Fruit fly (Drosophila melanogaster) whole organism, embryonic: ENCODE results near the gene CG11710.

ENCODE experiments used
- ATbp ChIP-seq: fragments of 200-800 bp; sonication (Bioruptor generic); optimal IDR thresholded peaks from 2 replicates; lab custom pipeline; 2017; ENCODE audit warnings: missing biosample characterization, mild to moderate bottlenecking, missing genetic modification characterization, missing genetic modification reagents
- Awh ChIP-seq: fragments of 200-800 bp; sonication (Bioruptor generic); IDR thresholded peaks from 2 replicates; pipeline ENCODE4, ENCODE4 v1.3.6; 2022; ENCODE audit warnings: missing biosample characterization, missing genetic modification characterization
- C15 ChIP-seq: fragments of 200-800 bp; sonication (Bioruptor generic); IDR thresholded peaks from 3 replicates; pipeline ENCODE4 v1.3.6; 2022; ENCODE audit warnings: missing biosample characterization, missing genetic modification characterization
- CG11456 ChIP-seq: fragments of 200-800 bp; sonication (Bioruptor generic); IDR thresholded peaks from 3 replicates; pipeline ENCODE4 v1.3.6; 2022; ENCODE audit warnings: missing biosample characterization, missing genetic modification characterization
- CG11695 ChIP-seq: fragments of 200-800 bp; sonication (Bioruptor generic); IDR thresholded peaks from 3 replicates; pipeline ENCODE4 v1.3.6; 2022; ENCODE audit warnings: missing biosample characterization, missing genetic modification characterization
- CG1233 ChIP-seq: fragments of 200-800 bp; sonication (Bioruptor generic); optimal IDR thresholded peaks from 4 replicates; lab custom pipeline; 2018; ENCODE audit warnings: missing biosample characterization, mild to moderate bottlenecking, missing genetic modification characterization
- CG15601 ChIP-seq: fragments of 200-800 bp; sonication (Bioruptor generic); optimal IDR thresholded peaks from 3 replicates; lab custom pipeline; 2019; ENCODE audit warnings: missing biosample characterization, mild to moderate bottlenecking, missing genetic modification characterization, moderate library complexity
- CG17568 ChIP-seq: fragments of 200-800 bp; sonication (Bioruptor generic); optimal IDR thresholded peaks from 2 replicates; lab custom pipeline; 2018; ENCODE audit warnings: missing biosample characterization, mild to moderate bottlenecking, missing genetic modification characterization, moderate library complexity
- CG3163 ChIP-seq: fragments of 200-800 bp; sonication (Bioruptor generic); optimal IDR thresholded peaks from 3 replicates; lab custom pipeline; 2016; ENCODE audit warnings: missing biosample characterization, missing genetic modification characterization
- CG3995 ChIP-seq: fragments of 200-800 bp; sonication (Bioruptor generic); optimal IDR thresholded peaks from 3 replicates; lab custom pipeline; 2016; ENCODE audit warnings: missing biosample characterization, missing genetic modification characterization
- CG4328 ChIP-seq: fragments of 200-800 bp; sonication (Bioruptor generic); optimal IDR thresholded peaks from 3 replicates; lab custom pipeline; 2017; ENCODE audit warnings: missing biosample characterization, missing genetic modification reagents, missing genetic modification characterization
- CG4617 ChIP-seq: fragments of 200-800 bp; sonication (Bioruptor generic); optimal IDR thresholded peaks from 3 replicates; lab custom pipeline; 2016; ENCODE audit warnings: missing biosample characterization, missing genetic modification characterization, borderline replicate concordance
- CG7357 ChIP-seq: fragments of 200-800 bp; sonication (Bioruptor generic); IDR thresholded peaks from 3 replicates; pipeline ENCODE4 v1.3.6; 2022; ENCODE audit warnings: missing biosample characterization, missing genetic modification characterization
- CG7745 ChIP-seq: fragments of 200-800 bp; sonication (Bioruptor generic); optimal IDR thresholded peaks from 2 replicates; lab custom pipeline; 2018; ENCODE audit warnings: missing biosample characterization, mild to moderate bottlenecking, missing genetic modification characterization, moderate library complexity
- CG9609 ChIP-seq: fragments of 200-800 bp; sonication (Bioruptor generic); optimal IDR thresholded peaks from 3 replicates; lab custom pipeline; 2016; ENCODE audit warnings: missing biosample characterization, missing genetic modification characterization
- CG9876 ChIP-seq: fragments of 200-800 bp; sonication (Bioruptor generic); optimal IDR thresholded peaks from 2 replicates; lab custom pipeline; 2016; ENCODE audit warnings: missing biosample characterization, missing genetic modification characterization
- CG9932 ChIP-seq: fragments of 200-800 bp; sonication (Bioruptor generic); IDR thresholded peaks from 2 replicates; pipeline ENCODE4 v1.3.6; 2022; ENCODE audit warnings: missing biosample characterization, missing genetic modification characterization
- D19A ChIP-seq: fragments of 200-800 bp; optimal IDR thresholded peaks from 3 replicates; lab custom pipeline; 2019; ENCODE audit warnings: missing biosample characterization, mild to moderate bottlenecking, missing genetic modification characterization, moderate library complexity
- D19B ChIP-seq: fragments of 200-800 bp; sonication (Bioruptor generic); optimal IDR thresholded peaks from 2 replicates; lab custom pipeline; 2017; ENCODE audit warnings: missing biosample characterization, mild to moderate bottlenecking, missing genetic modification characterization
- HLH54F ChIP-seq: fragments of 200-800 bp; sonication (Bioruptor generic); optimal IDR thresholded peaks from 3 replicates; lab custom pipeline; 2016; ENCODE audit warnings: missing biosample characterization, missing genetic modification characterization
- Hsf ChIP-seq: fragments of 200-800 bp; sonication (Bioruptor generic); optimal IDR thresholded peaks from 3 replicates; lab custom pipeline; 2016; ENCODE audit warnings: missing biosample characterization, missing genetic modification characterization
- MESR4 ChIP-seq: fragments of 200-800 bp; sonication (Bioruptor generic); optimal IDR thresholded peaks from 2 replicates; lab custom pipeline; 2018; ENCODE audit warnings: missing biosample characterization, mild to moderate bottlenecking, missing genetic modification characterization, moderate library complexity
- Neu2 ChIP-seq: fragments of 200-800 bp; sonication (Bioruptor generic); optimal IDR thresholded peaks from 3 replicates; lab custom pipeline; 2016; ENCODE audit warnings: missing biosample characterization, missing genetic modification characterization, borderline replicate concordance
- Opbp ChIP-seq: fragments of 200-800 bp; sonication (Bioruptor generic); IDR thresholded peaks from 3 replicates; pipeline ENCODE4 v1.3.6; 2022; ENCODE audit warnings: missing biosample characterization, missing genetic modification characterization; ENCODE audit not compliant: partially characterized antibody
- TFAM ChIP-seq: fragments of 200-800 bp; sonication (Bioruptor generic); optimal IDR thresholded peaks from 2 replicates; lab custom pipeline; 2017; ENCODE audit warnings: missing biosample characterization, missing genetic modification characterization, inconsistent platforms
- ab ChIP-seq: fragments of 200-800 bp; sonication (Bioruptor generic); optimal IDR thresholded peaks from 2 replicates; lab custom pipeline; 2016; ENCODE audit warnings: missing biosample characterization, missing genetic modification characterization
- abd-A ChIP-seq: fragments of 200-800 bp; sonication (Bioruptor generic); optimal IDR thresholded peaks from 3 replicates; lab custom pipeline; 2019; ENCODE audit warnings: missing biosample characterization, mild to moderate bottlenecking, missing genetic modification characterization, moderate library complexity
- al ChIP-seq: fragments of 200-800 bp; sonication (Bioruptor generic); IDR thresholded peaks from 2 replicates; pipeline ENCODE4 v1.3.6; 2022; ENCODE audit warnings: missing biosample characterization, missing genetic modification characterization
- cato ChIP-seq: fragments of 200-800 bp; sonication (Bioruptor generic); optimal IDR thresholded peaks from 2 replicates; lab custom pipeline; 2016; ENCODE audit warnings: missing biosample characterization, missing genetic modification characterization, borderline replicate concordance
- chif ChIP-seq, 2 experiments: fragments of 200-800 bp; sonication (Bioruptor generic); optimal IDR thresholded peaks; 3 replicates each; lab custom pipeline; 2016; ENCODE audit warnings: missing biosample characterization in 2 of 2, missing genetic modification characterization in 2 of 2
- croc ChIP-seq: fragments of 200-800 bp; sonication (Bioruptor generic); conservative IDR thresholded peaks from 3 replicates; pipeline ENCODE4 v1.3.6; 2022; ENCODE audit warnings: missing biosample characterization, missing genetic modification characterization
- dimm ChIP-seq: fragments of 200-800 bp; sonication (Bioruptor generic); IDR thresholded peaks from 2 replicates; pipeline ENCODE4 v1.3.6; 2022; ENCODE audit warnings: missing biosample characterization, missing genetic modification characterization
- dysf ChIP-seq: fragments of 200-800 bp; sonication (Bioruptor generic); IDR thresholded peaks from 3 replicates; pipeline ENCODE4 v1.3.6; 2022; ENCODE audit warnings: missing biosample characterization, missing genetic modification characterization
- ems ChIP-seq: fragments of 200-800 bp; sonication (Bioruptor generic); optimal IDR thresholded peaks from 3 replicates; lab custom pipeline; 2016; ENCODE audit warnings: missing biosample characterization, missing genetic modification characterization
- gsb-n ChIP-seq: fragments of 200-800 bp; sonication (Bioruptor generic); optimal IDR thresholded peaks from 3 replicates; lab custom pipeline; 2018; ENCODE audit warnings: missing biosample characterization, mild to moderate bottlenecking, missing genetic modification characterization
- inv ChIP-seq: fragments of 200-800 bp; sonication (Bioruptor generic); IDR thresholded peaks from 2 replicates; pipeline ENCODE4 v1.3.6; 2022; ENCODE audit warnings: missing biosample characterization, missing genetic modification characterization; ENCODE audit not compliant: partially characterized antibody
- kah ChIP-seq: fragments of 200-800 bp; sonication (Bioruptor generic); optimal IDR thresholded peaks from 2 replicates; lab custom pipeline; 2018; ENCODE audit warnings: missing biosample characterization, mild to moderate bottlenecking, missing genetic modification characterization
- lbe ChIP-seq: fragments of 200-800 bp; sonication (Bioruptor generic); optimal IDR thresholded peaks from 2 replicates; lab custom pipeline; 2016; ENCODE audit warnings: missing biosample characterization, mild to moderate bottlenecking, missing genetic modification characterization
- nerfin-2 ChIP-seq: fragments of 200-800 bp; sonication (Bioruptor generic); IDR thresholded peaks from 2 replicates; pipeline ENCODE4 v1.3.6; 2022; ENCODE audit warnings: missing biosample characterization, missing genetic modification characterization; ENCODE audit not compliant: partially characterized antibody
- pum ChIP-seq: fragments of 200-800 bp; sonication (Bioruptor generic); optimal IDR thresholded peaks from 2 replicates; lab custom pipeline; 2016; ENCODE audit warnings: missing biosample characterization, missing genetic modification characterization
- sob ChIP-seq: fragments of 200-800 bp; sonication (Bioruptor generic); IDR thresholded peaks from 2 replicates; pipeline ENCODE4 v1.3.6; 2022; ENCODE audit warnings: missing biosample characterization, missing genetic modification characterization
- unpg ChIP-seq: fragments of 200-800 bp; sonication (Bioruptor generic); optimal IDR thresholded peaks from 3 replicates; lab custom pipeline; 2018; ENCODE audit warnings: missing biosample characterization, mild to moderate bottlenecking, missing genetic modification characterization, moderate library complexity
- zen2 ChIP-seq: fragments of 200-800 bp; sonication (Bioruptor generic); IDR thresholded peaks from 3 replicates; pipeline ENCODE4 v1.3.6; 2022; ENCODE audit warnings: missing biosample characterization, missing genetic modification characterization; ENCODE audit not compliant: partially characterized antibody
- zfh2 ChIP-seq: fragments of 200-800 bp; sonication (Bioruptor generic); optimal IDR thresholded peaks from 2 replicates; lab custom pipeline; 2016; ENCODE audit warnings: missing biosample characterization, missing genetic modification characterization

Gene CG11710

dm6 chrX:20423747-20424165 is 5.7 kb downstream of the CG11710 start, which contains the start of the genes Pp4-19C and cactin (continued):
- TF ChIP-seq HLH54F (GFP tag; lab: Kevin White, UChicago) (no peak), cato (GFP tag; lab: Kevin White, UChicago) (no peak), CG1233 (GFP tag; lab: Kevin White, UChicago) (no peak), gsb-n (tag; lab: Kevin White, UChicago) (no peak), dimm (no peak), pum (GFP tag; lab: Kevin White, UChicago) (no peak), CG3995 (GFP tag; lab: Kevin White, UChicago) (peak; percentile 60), zfh2 (GFP tag; lab: Kevin White, UChicago) (peak; percentile 35), inv (GFP tag; lab: Robert Waterston, UW) (peak; percentile 84), ab (GFP tag; lab: Kevin White, UChicago) (no peak), CG7357 (GFP tag; lab: Robert Waterston, UW) (peak; percentile 57; the same call in 1 of the 3 replicates), nerfin-2 (peak; percentile 86), C15 (no peak), CG3163 (GFP tag; lab: Kevin White, UChicago) (no peak), dysf (GFP tag; lab: Robert Waterston, UW) (no peak), Neu2 (GFP tag; lab: Kevin White, UChicago) (peak; percentile 62), CG9876 (no peak), CG4617 (peak; percentile 62), CG15601 (tag; lab: Kevin White, UChicago) (no peak), CG11695 (no peak), chif (GFP tag; optimal IDR thresholded peaks at IDR 0.05; lab: Kevin White, UChicago) (peak in 1 of 2 experiments; percentile 21), CG9932 (peak; percentile 56; the same call in 1 of the 2 replicates)

dm6 chrX:20423158-20423557 is 6.3 kb downstream of the CG11710 start:
- TF ChIP-seq Opbp (GFP tag; lab: Robert Waterston, UW): no peak
- TF ChIP-seq MESR4: no peak
- TF ChIP-seq D19A (tag; lab: Kevin White, UChicago): peak; percentile 55
- peak; percentile 72 for TF ChIP-seq D19B (GFP tag; lab: Kevin White, UChicago)

dm6 chrX:20419313-20419712 is 10.2 kb downstream of the CG11710 start, which contains the start of gene Obp19d:
TSS of gene Obp19d (plus strand) at chrX:20419613.
- TF ChIP-seq kah: no peak
- TF ChIP-seq CG4328 (GFP tag; lab: Kevin White, UChicago): no peak
- no peak for TF ChIP-seq lbe (GFP tag; lab: Kevin White, UChicago)
- no peak for TF ChIP-seq sob
- no peak for TF ChIP-seq CG17568 (GFP tag; lab: Kevin White, UChicago)
- TF ChIP-seq zen2: no peak
- TF ChIP-seq ATbp (GFP tag; lab: Kevin White, UChicago): no peak
- no peak for TF ChIP-seq unpg (GFP tag; lab: Kevin White, UChicago)
- TF ChIP-seq Hsf (GFP tag; lab: Kevin White, UChicago): no peak
- TF ChIP-seq al (GFP tag; lab: Robert Waterston, UW): no peak
- no peak for TF ChIP-seq CG7745 (tag; lab: Kevin White, UChicago)
- no peak for TF ChIP-seq croc
- no peak for TF ChIP-seq CG9609 (GFP tag; lab: Kevin White, UChicago)
- TF ChIP-seq TFAM: no peak
- no peak for TF ChIP-seq ems (GFP tag; lab: Kevin White, UChicago)
- TF ChIP-seq CG11456 (GFP tag; lab: Robert Waterston, UW): no peak
- TF ChIP-seq abd-A (tag; lab: Kevin White, UChicago): no peak
- TF ChIP-seq Awh (GFP tag; lab: Robert Waterston, UW): no peak
